Worm (Caenorhabditis elegans) whole organism, young adult: ENCODE measurements around the gene R10E9.2.
A peak's percentile ranks its signal among the peaks of the same experiment; 100 is the strongest.

ENCODE experiments used
- B0035.1 ChIP-seq: sonication (generic microtip); optimal IDR thresholded peaks from 2 replicates; lab custom pipeline; 2016; ENCODE audit warnings: missing genetic modification characterization, mild to moderate bottlenecking, missing compliant biosample characterization, missing genotype, missing genetic modification reagents
- C17E4.6 ChIP-seq: fragments of 200-800 bp; sonication (Bioruptor generic); IDR thresholded peaks from 2 replicates; pipeline ENCODE4 v1.3.6; 2022; ENCODE audit warnings: missing genetic modification reagents, missing genetic modification characterization, missing compliant biosample characterization
- F10E7.11 ChIP-seq: sonication (generic microtip); optimal IDR thresholded peaks from 2 replicates; lab custom pipeline; 2017; ENCODE audit warnings: mild to moderate bottlenecking, missing genetic modification characterization, moderate library complexity, missing compliant biosample characterization
- F22D6.2 ChIP-seq: sonication (generic microtip); optimal IDR thresholded peaks from 2 replicates; lab custom pipeline; 2016; ENCODE audit warnings: mild to moderate bottlenecking, missing genetic modification characterization, missing compliant biosample characterization
- F49E8.2 ChIP-seq: sonication (generic microtip); optimal IDR thresholded peaks from 3 replicates; lab custom pipeline; 2017; ENCODE audit warnings: missing genetic modification characterization, mild to moderate bottlenecking, missing compliant biosample characterization, antibody characterized with exemption, moderate library complexity; ENCODE audit not compliant: insufficient read depth
- K11D2.4 ChIP-seq: fragments of 200-800 bp; sonication (Bioruptor generic); IDR thresholded peaks from 2 replicates; pipeline ENCODE4 v1.3.6; 2022; ENCODE audit warnings: missing genetic modification reagents, missing genetic modification characterization, missing compliant biosample characterization
- Y53F4B.3 ChIP-seq: fragments of 200-800 bp; sonication (Bioruptor generic); IDR thresholded peaks from 2 replicates; pipeline ENCODE4 v1.3.6; 2022; ENCODE audit warnings: missing genetic modification reagents, missing genetic modification characterization, missing compliant biosample characterization
- Y79H2A.3 ChIP-seq: fragments of 200-800 bp; sonication (Bioruptor generic); conservative IDR thresholded peaks from 2 replicates; pipeline ENCODE4 v1.3.6; 2022; ENCODE audit warnings: missing genetic modification reagents, missing genetic modification characterization, missing compliant biosample characterization
- Y95B8A.8 ChIP-seq: fragments of 200-800 bp; sonication (Bioruptor generic); IDR thresholded peaks from 2 replicates; pipeline ENCODE4 v1.3.6; 2022; ENCODE audit warnings: missing genetic modification reagents, missing genetic modification characterization, missing compliant biosample characterization
- attf-3 ChIP-seq: fragments of 200-800 bp; sonication (Bioruptor generic); conservative IDR thresholded peaks from 2 replicates; pipeline ENCODE4 v1.3.6; 2022; ENCODE audit warnings: missing genetic modification reagents, missing genetic modification characterization, missing compliant biosample characterization
- attf-5 ChIP-seq: fragments of 200-800 bp; sonication (Bioruptor generic); optimal IDR thresholded peaks from 2 replicates; lab custom pipeline; 2018; ENCODE audit warnings: mild to moderate bottlenecking, missing genetic modification characterization, missing compliant biosample characterization
- attf-6 ChIP-seq: fragments of 200-800 bp; sonication (Bioruptor generic); IDR thresholded peaks from 2 replicates; pipeline ENCODE4 v1.3.6; 2022; ENCODE audit warnings: missing genetic modification reagents, missing genetic modification characterization, missing compliant biosample characterization
- cebp-1 ChIP-seq, 2 experiments: fragments of 200-800 bp in 1 of 2; sonication (Bioruptor generic) in 1 of 2; sonication (generic microtip) in 1 of 2; IDR thresholded peaks in 1 of 2; optimal IDR thresholded peaks in 1 of 2; 2 replicates each; pipeline versions ENCODE4 v1.3.6 to Lab custom; 2017 to 2022; ENCODE audit warnings: missing compliant biosample characterization in 2 of 2, missing genetic modification characterization in 2 of 2, mild to moderate bottlenecking in 1 of 2, missing genetic modification reagents in 1 of 2, moderate library complexity in 1 of 2
- ceh-100 ChIP-seq: fragments of 200-800 bp; sonication (Bioruptor generic); IDR thresholded peaks from 2 replicates; pipeline ENCODE4 v1.3.6; 2022; ENCODE audit warnings: missing genetic modification reagents, missing genetic modification characterization, missing compliant biosample characterization
- ceh-27 ChIP-seq: fragments of 200-800 bp; sonication (Bioruptor generic); optimal IDR thresholded peaks from 2 replicates; lab custom pipeline; 2018; ENCODE audit warnings: mild to moderate bottlenecking, missing genetic modification characterization, moderate library complexity, missing compliant biosample characterization
- ceh-79 ChIP-seq: sonication (generic microtip); optimal IDR thresholded peaks from 2 replicates; lab custom pipeline; 2017; ENCODE audit warnings: mild to moderate bottlenecking, missing genetic modification characterization, missing compliant biosample characterization
- chd-7 ChIP-seq: sonication (generic microtip); optimal IDR thresholded peaks from 2 replicates; lab custom pipeline; 2016; ENCODE audit warnings: mild to moderate bottlenecking, missing genetic modification characterization, moderate library complexity, missing compliant biosample characterization
- dox-1 ChIP-seq: fragments of 200-800 bp; sonication (Bioruptor generic); IDR thresholded peaks from 2 replicates; pipeline ENCODE4 v1.3.6; 2022; ENCODE audit warnings: missing genetic modification reagents, missing genetic modification characterization, missing compliant biosample characterization
- egl-44 ChIP-seq: fragments of 200-800 bp; sonication (Bioruptor generic); IDR thresholded peaks from 2 replicates; pipeline ENCODE4 v1.3.6; 2022; ENCODE audit warnings: missing genetic modification reagents, missing genetic modification characterization, missing compliant biosample characterization
- hlh-12 ChIP-seq: sonication (generic microtip); optimal IDR thresholded peaks from 2 replicates; lab custom pipeline; 2016; ENCODE audit warnings: missing genetic modification characterization, missing compliant biosample characterization
- hlh-26 ChIP-seq: fragments of 200-800 bp; sonication (Bioruptor generic); conservative IDR thresholded peaks from 2 replicates; pipeline ENCODE4 v1.3.6; 2022; ENCODE audit warnings: missing genetic modification reagents, missing genetic modification characterization, missing compliant biosample characterization
- hmg-1.2 ChIP-seq: fragments of 200-800 bp; sonication (Bioruptor generic); IDR thresholded peaks from 2 replicates; pipeline ENCODE4 v1.3.6; 2022; ENCODE audit warnings: missing genetic modification reagents, missing genetic modification characterization, missing compliant biosample characterization
- hrde-1 ChIP-seq: sonication (generic microtip); optimal IDR thresholded peaks from 2 replicates; lab custom pipeline; 2016; ENCODE audit warnings: missing genetic modification characterization, mild to moderate bottlenecking, missing compliant biosample characterization, moderate library complexity, missing genotype, missing genetic modification reagents, borderline replicate concordance
- hsf-1 ChIP-seq: fragments of 200-800 bp; sonication (Bioruptor generic); IDR thresholded peaks from 2 replicates; pipeline ENCODE4 v1.3.6; 2022; ENCODE audit warnings: missing genetic modification reagents, missing genetic modification characterization, missing compliant biosample characterization
- let-526 ChIP-seq: fragments of 200-800 bp; sonication (Bioruptor generic); IDR thresholded peaks from 2 replicates; pipeline ENCODE4 v1.3.6; 2022; ENCODE audit warnings: missing genetic modification reagents, missing genetic modification characterization, missing compliant biosample characterization
- lin-26 ChIP-seq: fragments of 200-800 bp; sonication (Bioruptor generic); IDR thresholded peaks from 2 replicates; pipeline ENCODE4 v1.3.6; 2022; ENCODE audit warnings: missing genetic modification reagents, missing genetic modification characterization, missing compliant biosample characterization
- lin-40 ChIP-seq: sonication (generic microtip); optimal IDR thresholded peaks from 2 replicates; lab custom pipeline; 2016; ENCODE audit warnings: missing genetic modification characterization, mild to moderate bottlenecking, missing compliant biosample characterization, missing genotype, missing genetic modification reagents
- lsl-1 ChIP-seq: fragments of 200-800 bp; sonication (Bioruptor generic); optimal IDR thresholded peaks from 2 replicates; lab custom pipeline; 2018; ENCODE audit warnings: mild to moderate bottlenecking, missing genetic modification characterization, moderate library complexity, missing compliant biosample characterization
- lsy-27 ChIP-seq: sonication (generic microtip); optimal IDR thresholded peaks from 2 replicates; lab custom pipeline; 2017; ENCODE audit warnings: missing genetic modification characterization, mild to moderate bottlenecking, missing compliant biosample characterization, antibody characterized with exemption, missing genotype, borderline replicate concordance; ENCODE audit not compliant: insufficient read depth
- nhr-80 ChIP-seq: sonication (generic microtip); optimal IDR thresholded peaks from 2 replicates; lab custom pipeline; 2016; ENCODE audit warnings: missing genetic modification characterization, missing compliant biosample characterization
- pbrm-1 ChIP-seq: fragments of 200-800 bp; sonication (Bioruptor generic); IDR thresholded peaks from 2 replicates; pipeline ENCODE4 v1.3.6; 2022; ENCODE audit warnings: missing genetic modification reagents, missing genetic modification characterization, missing compliant biosample characterization
- rec-8 ChIP-seq, 2 experiments: sonication (generic microtip); optimal IDR thresholded peaks; 2 replicates each; lab custom pipeline; 2016; ENCODE audit warnings: mild to moderate bottlenecking in 2 of 2, missing genetic modification characterization in 2 of 2, missing genetic modification reagents in 2 of 2, missing genotype in 2 of 2, missing biosample characterization in 1 of 2, missing compliant biosample characterization in 1 of 2, moderate library complexity in 1 of 2
- rpc-1 ChIP-seq, 2 experiments: fragments of 150-350 bp in 1 of 2; sonication (generic microtip) in 1 of 2; optimal IDR thresholded peaks; 2 replicates each; lab custom pipeline; 2014 to 2018; ENCODE audit warnings: missing biosample characterization in 1 of 2, missing genetic modification characterization in 1 of 2, missing genetic modification reagents in 1 of 2, missing genotype in 1 of 2
- snpc-1.3 ChIP-seq: sonication (generic microtip); optimal IDR thresholded peaks from 2 replicates; lab custom pipeline; 2017; ENCODE audit warnings: missing genetic modification characterization, mild to moderate bottlenecking, missing compliant biosample characterization, antibody characterized with exemption, moderate library complexity, missing genotype, missing genetic modification reagents; ENCODE audit not compliant: insufficient read depth
- sptf-2 ChIP-seq: fragments of 200-800 bp; sonication (Bioruptor generic); optimal IDR thresholded peaks from 2 replicates; lab custom pipeline; 2018; ENCODE audit warnings: mild to moderate bottlenecking, missing genetic modification characterization, missing compliant biosample characterization
- zfh-2 ChIP-seq: fragments of 200-800 bp; sonication (Bioruptor generic); conservative IDR thresholded peaks from 2 replicates; pipeline ENCODE4 v1.3.6; 2022; ENCODE audit warnings: missing genetic modification reagents, missing genetic modification characterization, missing compliant biosample characterization
- ztf-26 ChIP-seq: sonication (generic microtip); optimal IDR thresholded peaks from 2 replicates; lab custom pipeline; 2017; ENCODE audit warnings: missing genetic modification characterization, missing compliant biosample characterization

The R10E9.2 gene

ce11 chrIII:3964237-3964636 lies at the start of gene R10E9.2:
Gene R10E9.2 (minus strand): TSS chrIII:3964337.
- TF ChIP-seq F10E7.11 (tag; lab: Kevin White, UChicago) (no peak), ceh-100 (GFP tag; lab: Robert Waterston, UW) (no peak), hlh-12 (tag; lab: Kevin White, UChicago) (no peak), F22D6.2 (tag; lab: Kevin White, UChicago) (no peak), lin-40 (no peak), pbrm-1 (GFP tag; lab: Robert Waterston, UW) (no peak), lsy-27 (tag; lab: Kevin White, UChicago) (no peak), sptf-2 (no peak), K11D2.4 (no peak), lin-26 (GFP tag; lab: Robert Waterston, UW) (no peak), ceh-79 (no peak)

DNA sequence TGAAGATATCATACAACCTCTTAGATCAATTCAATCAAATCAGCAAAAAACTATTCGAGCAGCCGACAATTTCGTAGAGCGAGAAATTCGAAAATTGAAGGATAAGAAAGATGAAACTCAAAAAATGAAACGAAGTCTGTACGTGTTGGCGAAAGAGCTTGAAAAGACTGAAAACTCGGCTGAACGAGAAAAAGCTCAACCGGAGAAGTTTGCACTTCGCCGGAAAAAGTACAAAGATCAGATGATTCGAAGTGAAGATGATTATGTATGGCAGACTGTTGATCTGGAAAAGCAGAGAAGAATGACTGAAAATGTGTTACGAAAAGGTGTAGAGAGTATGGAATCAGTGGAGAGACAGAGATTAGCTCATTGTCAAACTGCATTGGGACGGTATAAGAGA lies 48.9 kb upstream of the R10E9.2 start:
- TF ChIP-seq hlh-26 (GFP tag; lab: Robert Waterston, UW), result no peak
- no peak for TF ChIP-seq egl-44
- TF ChIP-seq hsf-1 (GFP tag; lab: Robert Waterston, UW), result no peak
- no peak for TF ChIP-seq B0035.1 (tag; lab: Kevin White, UChicago)
- no peak for TF ChIP-seq F49E8.2 (tag; lab: Kevin White, UChicago)
- TF ChIP-seq hlh-12 (tag; lab: Kevin White, UChicago), result no peak
- no peak for TF ChIP-seq attf-6
- TF ChIP-seq let-526, result no peak
- TF ChIP-seq snpc-1.3 (tag; lab: Kevin White, UChicago), result no peak
- no peak for TF ChIP-seq hrde-1 (tag; lab: Kevin White, UChicago)
- no peak for TF ChIP-seq attf-5 (GFP tag; lab: Kevin White, UChicago)
- TF ChIP-seq, all 124 proteins: peak for 0

- no peak for TF ChIP-seq dox-1 (GFP tag; lab: Robert Waterston, UW)
- TF ChIP-seq attf-3 (GFP tag; lab: Robert Waterston, UW), result no peak
- TF ChIP-seq cebp-1 (GFP tag; IDR thresholded peaks at IDR 0.05; lab: Robert Waterston, UW), result no peak
- no peak for TF ChIP-seq cebp-1 (tag; optimal IDR thresholded peaks at IDR 0.05; lab: Kevin White, UChicago)
- no peak for TF ChIP-seq K11D2.4
- TF ChIP-seq Y95B8A.8, result no peak
- TF ChIP-seq C17E4.6 (GFP tag; lab: Robert Waterston, UW), result no peak
- no peak for TF ChIP-seq chd-7
- TF ChIP-seq Y79H2A.3 (GFP tag; lab: Robert Waterston, UW), result no peak
- TF ChIP-seq rec-8 (tag; optimal IDR thresholded peaks at IDR 0.05; lab: Kevin White, UChicago), result no peak
- TF ChIP-seq nhr-80, result no peak
Measured at ce11 chrIII:4012036-4012435, 47.9 kb upstream of the R10E9.2 start, which contains the start of gene C36E8.4. Gene C36E8.4 (plus strand): TSS chrIII:4012336.

DNA sequence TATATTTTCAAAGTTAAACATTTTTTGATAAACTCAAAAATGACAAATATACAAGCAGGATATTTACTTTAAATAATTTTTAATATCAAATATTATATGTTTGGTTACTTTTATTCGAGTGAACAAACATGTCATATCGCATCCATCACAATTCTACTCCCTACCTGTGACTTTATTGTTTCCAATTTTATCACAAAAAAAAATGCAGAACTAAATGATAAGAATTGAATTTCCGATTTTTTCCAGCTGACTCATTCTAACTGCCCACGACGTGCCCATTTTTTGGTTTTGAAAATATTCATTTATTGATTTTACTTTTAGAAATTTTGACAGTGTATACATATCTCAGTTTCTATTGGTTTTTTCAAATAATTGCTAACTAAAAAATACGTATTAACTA lies 46.9 kb upstream of the R10E9.2 start:
- TF ChIP-seq nhr-80, result peak; percentile 52
- no peak for TF ChIP-seq let-526
- no peak for TF ChIP-seq C17E4.6 (GFP tag; lab: Robert Waterston, UW)
- TF ChIP-seq pbrm-1 (GFP tag; lab: Robert Waterston, UW), result no peak
- TF ChIP-seq ztf-26 (tag; lab: Kevin White, UChicago), result no peak

DNA sequence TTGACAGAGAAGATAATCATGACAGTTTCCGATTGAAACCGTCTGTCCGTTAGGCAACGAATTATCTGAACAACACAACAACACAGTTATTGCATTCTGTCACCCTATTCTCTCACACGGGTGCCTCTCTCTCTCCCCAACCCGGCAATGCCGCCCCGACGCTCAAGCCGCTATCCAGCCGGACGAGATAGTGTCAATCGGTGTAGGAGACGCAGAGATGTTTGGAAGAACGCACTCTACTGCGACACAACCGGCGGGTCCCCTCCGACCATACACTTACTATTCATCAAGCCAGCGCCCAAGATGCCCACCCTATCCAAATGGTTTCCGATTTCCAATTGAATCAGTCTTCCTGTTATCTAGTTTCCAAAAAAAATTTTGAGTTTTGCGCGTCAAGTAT lies 46.0 kb upstream of the R10E9.2 start:
- no peak for TF ChIP-seq lsl-1
- TF ChIP-seq zfh-2 (GFP tag; lab: Robert Waterston, UW), result peak; percentile 76
- 0 out of 2 replicates have a peak, but pooled peaks have one; percentile 51 for TF ChIP-seq dox-1 (GFP tag; lab: Robert Waterston, UW)
- no peak for TF ChIP-seq egl-44
- TF ChIP-seq ceh-27 (GFP tag; lab: Kevin White, UChicago), result no peak
- TF ChIP-seq Y53F4B.3 (GFP tag; lab: Robert Waterston, UW), result no peak
- TF ChIP-seq hmg-1.2 (GFP tag; lab: Robert Waterston, UW), result peak; percentile 67; the same call in 1 of the 2 replicates
- no peak for TF ChIP-seq rpc-1 (optimal IDR thresholded peaks at IDR 0.05; lab: Kevin White, UChicago)
- no peak for TF ChIP-seq rpc-1 (tag; optimal IDR thresholded peaks at IDR 0.05; lab: Kevin White, UChicago)
- TF ChIP-seq, all 124 proteins: peak for 3
